Fruit fly (Drosophila melanogaster) whole organism, embryonic: ENCODE data around the gene CycE.
"Not testable (repeated sequence)": the region's sequence is repeated elsewhere in the genome, so short reads cannot be mapped to it uniquely, and the experiment has no call there.

Experiments used
- CG30431 ChIP-seq: fragments of 200-800 bp; sonication (Bioruptor generic); optimal IDR thresholded peaks from 2 replicates; lab custom pipeline; 2017; ENCODE audit warnings: missing biosample characterization, missing genetic modification characterization
- CG6175 ChIP-seq: fragments of 200-800 bp; sonication (Bioruptor generic); IDR thresholded peaks from 3 replicates; pipeline ENCODE4 v1.3.6; 2022; ENCODE audit warnings: missing biosample characterization, missing genetic modification characterization
- CG9797 ChIP-seq: fragments of 200-800 bp; sonication (Bioruptor generic); optimal IDR thresholded peaks from 3 replicates; lab custom pipeline; 2018; ENCODE audit warnings: missing biosample characterization, mild to moderate bottlenecking, missing genetic modification characterization
- Hr3 ChIP-seq: fragments of 200-800 bp; sonication (Bioruptor generic); optimal IDR thresholded peaks from 3 replicates; lab custom pipeline; 2016; ENCODE audit warnings: missing biosample characterization, missing genetic modification characterization
- btn ChIP-seq: fragments of 200-800 bp; sonication (Bioruptor generic); optimal IDR thresholded peaks from 2 replicates; lab custom pipeline; 2016; ENCODE audit warnings: missing biosample characterization, missing genetic modification characterization
- fd3F ChIP-seq: fragments of 200-800 bp; sonication (Bioruptor generic); optimal IDR thresholded peaks from 2 replicates; lab custom pipeline; 2018; ENCODE audit warnings: missing biosample characterization, mild to moderate bottlenecking, missing genetic modification characterization, moderate library complexity
- h ChIP-seq: fragments of >200 bp; optimal IDR thresholded peaks from 2 replicates; lab custom pipeline; 2017
- run ChIP-seq: fragments of 200-800 bp; sonication (Bioruptor generic); optimal IDR thresholded peaks from 3 replicates; lab custom pipeline; 2018; ENCODE audit warnings: missing biosample characterization, mild to moderate bottlenecking, missing genetic modification characterization

dm6 chr2L:15695738-15696137 lies 52.2 kb downstream of the CycE start, which contains the start of gene CG31780:
- TF ChIP-seq btn; fd3F (GFP tag; lab: Kevin White, UChicago); run; h (lab: Kevin White, UChicago); CG30431; CG6175 (GFP tag; lab: Robert Waterston, UW); Hr3; CG9797 (GFP tag; lab: Kevin White, UChicago): not testable (repeated sequence)
